Fruit fly (Drosophila melanogaster) whole organism, pupa: ENCODE data around the gene CG7102.

Experiments used
- CG12605 ChIP-seq: fragments of 200-800 bp; sonication (Bioruptor generic); IDR thresholded peaks from 2 replicates; pipeline ENCODE4 v1.3.6; 2022; ENCODE audit warnings: missing biosample characterization, missing genetic modification characterization
- CG13204 ChIP-seq: fragments of 200-800 bp; sonication (Bioruptor generic); optimal IDR thresholded peaks from 2 replicates; lab custom pipeline; 2018; ENCODE audit warnings: missing biosample characterization, mild to moderate bottlenecking, missing genetic modification characterization, moderate library complexity
- CG14655 ChIP-seq: fragments of 200-800 bp; sonication (Bioruptor generic); optimal IDR thresholded peaks from 3 replicates; lab custom pipeline; 2017; ENCODE audit warnings: mild to moderate bottlenecking, missing biosample characterization, missing genetic modification reagents, missing genetic modification characterization
- CG32121 ChIP-seq: fragments of 200-800 bp; sonication (Bioruptor generic); IDR thresholded peaks from 2 replicates; pipeline ENCODE4 v1.3.6; 2022; ENCODE audit warnings: missing biosample characterization, missing genetic modification characterization
- CG34367 ChIP-seq: fragments of 200-800 bp; sonication (Bioruptor generic); optimal IDR thresholded peaks from 2 replicates; lab custom pipeline; 2018; ENCODE audit warnings: missing biosample characterization, mild to moderate bottlenecking, missing genetic modification characterization
- CG8159 ChIP-seq: fragments of 200-800 bp; sonication (Bioruptor generic); optimal IDR thresholded peaks from 3 replicates; lab custom pipeline; 2018; ENCODE audit warnings: missing biosample characterization, mild to moderate bottlenecking, missing genetic modification characterization, moderate library complexity
- CG8301 ChIP-seq: fragments of 200-800 bp; sonication (Bioruptor generic); optimal IDR thresholded peaks from 2 replicates; lab custom pipeline; 2018; ENCODE audit warnings: missing biosample characterization, mild to moderate bottlenecking, missing genetic modification characterization
- EcR ChIP-seq: fragments of 200-800 bp; sonication (Bioruptor generic); optimal IDR thresholded peaks from 3 replicates; lab custom pipeline; 2019; ENCODE audit warnings: missing biosample characterization, missing genetic modification characterization, mild to moderate bottlenecking, moderate library complexity, missing genetic modification reagents
- Pif1A ChIP-seq: fragments of 200-800 bp; sonication (Bioruptor generic); optimal IDR thresholded peaks from 3 replicates; lab custom pipeline; 2016; ENCODE audit warnings: missing biosample characterization, missing genetic modification characterization
- Pif1B ChIP-seq: fragments of 200-800 bp; sonication (Bioruptor generic); optimal IDR thresholded peaks from 3 replicates; lab custom pipeline; 2016; ENCODE audit warnings: missing biosample characterization, missing genetic modification characterization
- Snoo ChIP-seq: fragments of 200-800 bp; sonication (Bioruptor generic); optimal IDR thresholded peaks from 3 replicates; lab custom pipeline; 2017; ENCODE audit warnings: missing biosample characterization, mild to moderate bottlenecking, missing genetic modification characterization, inconsistent platforms
- fd96Ca ChIP-seq: fragments of 200-800 bp; sonication (Bioruptor generic); IDR thresholded peaks from 3 replicates; pipeline ENCODE4 v1.3.6; 2022; ENCODE audit warnings: missing biosample characterization, missing genetic modification characterization
- rn ChIP-seq: fragments of 200-800 bp; sonication (Bioruptor generic); IDR thresholded peaks from 2 replicates; pipeline ENCODE4 v1.3.6; 2022; ENCODE audit warnings: missing biosample characterization, missing genetic modification characterization

- TF ChIP-seq CG12605 (GFP tag; lab: Robert Waterston, UW) = peak; percentile 83
- TF ChIP-seq CG8301 = peak; percentile 54
- TF ChIP-seq CG13204 (GFP tag; lab: Kevin White, UChicago) = no peak
- TF ChIP-seq rn = no peak
- peak; percentile 36 for TF ChIP-seq Snoo
- no peak for TF ChIP-seq CG8159 (tag; lab: Kevin White, UChicago)
- TF ChIP-seq CG32121 (GFP tag; lab: Robert Waterston, UW) = peak; percentile 45
- TF ChIP-seq Pif1A = peak; percentile 72
- peak; percentile 11 for TF ChIP-seq CG34367
- no peak for TF ChIP-seq EcR (GFP tag; lab: Kevin White, UChicago)
- peak; percentile 42 for TF ChIP-seq Pif1B (GFP tag; lab: Kevin White, UChicago)
- TF ChIP-seq fd96Ca (GFP tag; lab: Robert Waterston, UW) = peak; percentile 24; the same call in 2 of the 3 replicates
- peak; percentile 69 for TF ChIP-seq CG14655 (GFP tag; lab: Kevin White, UChicago)
Measured at dm6 chr2L:7926288-7927061, 39.2 kb upstream of the CG7102 start.
